Worm (Caenorhabditis elegans) whole organism, early embryonic: Measurements from ENCODE around the gene F54D12.10.

Experiments
- B0310.2 ChIP-seq: sonication (generic microtip); optimal IDR thresholded peaks from 2 replicates; lab custom pipeline; 2016; ENCODE audit warnings: mild to moderate bottlenecking, missing genetic modification characterization, missing compliant biosample characterization
- F13C5.2 ChIP-seq: sonication (generic microtip); optimal IDR thresholded peaks from 2 replicates; lab custom pipeline; 2017; ENCODE audit warnings: mild to moderate bottlenecking, missing genetic modification characterization, inconsistent platforms, missing compliant biosample characterization
- aly-1 ChIP-seq: sonication (generic microtip); optimal IDR thresholded peaks from 2 replicates; lab custom pipeline; 2016; ENCODE audit warnings: missing genetic modification characterization, missing compliant biosample characterization
- ama-1 ChIP-seq: fragments of 150-350 bp; optimal IDR thresholded peaks from 2 replicates; lab custom pipeline; 2014
- ceh-13 ChIP-seq: fragments of 200-800 bp; sonication (Bioruptor generic); optimal IDR thresholded peaks from 2 replicates; lab custom pipeline; 2018; ENCODE audit warnings: mild to moderate bottlenecking, missing genetic modification characterization, missing compliant biosample characterization
- ceh-36 ChIP-seq: sonication (generic microtip); optimal IDR thresholded peaks from 2 replicates; lab custom pipeline; 2016; ENCODE audit warnings: missing genetic modification characterization, inconsistent platforms, missing compliant biosample characterization
- ets-7 ChIP-seq: sonication (generic microtip); optimal IDR thresholded peaks from 2 replicates; lab custom pipeline; 2016; ENCODE audit warnings: missing genotype, missing genetic modification characterization, missing compliant biosample characterization
- flt-1 ChIP-seq: fragments of 200-800 bp; sonication (Bioruptor generic); IDR thresholded peaks from 2 replicates; pipeline ENCODE4 v1.3.6; 2022; ENCODE audit warnings: missing genetic modification characterization, missing compliant biosample characterization
- hmbx-1 ChIP-seq: sonication (generic microtip); optimal IDR thresholded peaks from 2 replicates; lab custom pipeline; 2016; ENCODE audit warnings: mild to moderate bottlenecking, missing genetic modification characterization, missing compliant biosample characterization
- hmg-4 ChIP-seq: fragments of 200-800 bp; sonication (Bioruptor generic); optimal IDR thresholded peaks from 2 replicates; lab custom pipeline; 2018; ENCODE audit warnings: mild to moderate bottlenecking, missing genetic modification characterization, missing compliant biosample characterization
- hnd-1 ChIP-seq: sonication (generic microtip); optimal IDR thresholded peaks from 2 replicates; lab custom pipeline; 2016; ENCODE audit warnings: missing genetic modification characterization, missing compliant biosample characterization
- pes-1 ChIP-seq: fragments of 200-800 bp; sonication (Bioruptor generic); IDR thresholded peaks from 2 replicates; pipeline ENCODE4 v1.3.6; 2022; ENCODE audit warnings: missing genetic modification reagents, missing genetic modification characterization, missing compliant biosample characterization
- scrt-1 ChIP-seq: fragments of 200-800 bp; sonication (Bioruptor generic); IDR thresholded peaks from 2 replicates; pipeline ENCODE4 v1.3.6; 2022; ENCODE audit warnings: missing genetic modification characterization, missing compliant biosample characterization
- sea-1 ChIP-seq: fragments of 200-800 bp; sonication (Bioruptor generic); conservative IDR thresholded peaks from 2 replicates; pipeline ENCODE4 v1.3.6; 2022; ENCODE audit warnings: missing genetic modification characterization, missing compliant biosample characterization
- tbx-11 ChIP-seq: fragments of 200-800 bp; sonication (Bioruptor generic); IDR thresholded peaks from 2 replicates; pipeline ENCODE4 v1.3.6; 2022; ENCODE audit warnings: missing genetic modification characterization, missing compliant biosample characterization
- tbx-37 ChIP-seq: fragments of 200-800 bp; sonication (Bioruptor generic); conservative IDR thresholded peaks from 2 replicates; pipeline ENCODE4 v1.3.6; 2022; ENCODE audit warnings: missing genetic modification reagents, missing genetic modification characterization, missing compliant biosample characterization
- tra-4 ChIP-seq: sonication (generic microtip); optimal IDR thresholded peaks from 2 replicates; lab custom pipeline; 2017; ENCODE audit warnings: missing genetic modification characterization, missing compliant biosample characterization

Gene F54D12.10

ce11 chrII:1371533-1371932 lies 6.6 kb downstream of the F54D12.10 start:
- TF ChIP-seq scrt-1 (GFP tag; lab: Robert Waterston, UW) (no peak), B0310.2 (no peak), pes-1 (GFP tag; lab: Robert Waterston, UW) (no peak), ama-1 (lab: Kevin White, UChicago) (no peak), ets-7 (no peak), hmg-4 (GFP tag; lab: Kevin White, UChicago) (no peak), hmbx-1 (tag; lab: Kevin White, UChicago) (no peak), ceh-36 (tag; lab: Kevin White, UChicago) (no peak), aly-1 (tag; lab: Kevin White, UChicago) (no peak), flt-1 (GFP tag; lab: Robert Waterston, UW) (no peak)

ce11 chrII:1369322-1369721 lies 8.8 kb downstream of the F54D12.10 start:
- no peak for TF ChIP-seq pes-1 (GFP tag; lab: Robert Waterston, UW)
- no peak for TF ChIP-seq hmbx-1 (tag; lab: Kevin White, UChicago)
- TF ChIP-seq tra-4 (tag; lab: Kevin White, UChicago), result no peak
- no peak for TF ChIP-seq B0310.2
- no peak for TF ChIP-seq scrt-1 (GFP tag; lab: Robert Waterston, UW)
- TF ChIP-seq flt-1 (GFP tag; lab: Robert Waterston, UW), result no peak
- no peak for TF ChIP-seq ets-7
- TF ChIP-seq aly-1 (tag; lab: Kevin White, UChicago), result no peak
- no peak for TF ChIP-seq ceh-36 (tag; lab: Kevin White, UChicago)

ce11 chrII:1368756-1369155 lies 9.4 kb downstream of the F54D12.10 start:
- TF ChIP-seq tbx-11 (GFP tag; lab: Robert Waterston, UW) (no peak), hmbx-1 (tag; lab: Kevin White, UChicago) (no peak), pes-1 (GFP tag; lab: Robert Waterston, UW) (no peak), ama-1 (lab: Kevin White, UChicago) (no peak), ets-7 (no peak), hnd-1 (tag; lab: Kevin White, UChicago) (no peak), aly-1 (tag; lab: Kevin White, UChicago) (no peak), ceh-13 (GFP tag; lab: Kevin White, UChicago) (no peak), scrt-1 (GFP tag; lab: Robert Waterston, UW) (no peak), tra-4 (tag; lab: Kevin White, UChicago) (no peak), ceh-36 (tag; lab: Kevin White, UChicago) (no peak), F13C5.2 (tag; lab: Kevin White, UChicago) (no peak), flt-1 (GFP tag; lab: Robert Waterston, UW) (no peak), sea-1 (GFP tag; lab: Robert Waterston, UW) (no peak), hmg-4 (GFP tag; lab: Kevin White, UChicago) (no peak)

- TF ChIP-seq sea-1 (GFP tag; lab: Robert Waterston, UW) (no peak), ama-1 (lab: Kevin White, UChicago) (no peak), aly-1 (tag; lab: Kevin White, UChicago) (no peak), ceh-13 (GFP tag; lab: Kevin White, UChicago) (no peak), tbx-11 (GFP tag; lab: Robert Waterston, UW) (no peak), tbx-37 (GFP tag; lab: Robert Waterston, UW) (no peak), B0310.2 (no peak), hmg-4 (GFP tag; lab: Kevin White, UChicago) (no peak), ets-7 (no peak), hmbx-1 (tag; lab: Kevin White, UChicago) (no peak), flt-1 (GFP tag; lab: Robert Waterston, UW) (no peak), pes-1 (GFP tag; lab: Robert Waterston, UW) (no peak), scrt-1 (GFP tag; lab: Robert Waterston, UW) (no peak), F13C5.2 (tag; lab: Kevin White, UChicago) (no peak), tra-4 (tag; lab: Kevin White, UChicago) (no peak)
Observed at ce11 chrII:1365985-1366384, 12.2 kb downstream of the F54D12.10 start.

- TF ChIP-seq scrt-1 (GFP tag; lab: Robert Waterston, UW) (no peak), ceh-13 (GFP tag; lab: Kevin White, UChicago) (no peak), hmbx-1 (tag; lab: Kevin White, UChicago) (no peak), aly-1 (tag; lab: Kevin White, UChicago) (no peak), flt-1 (GFP tag; lab: Robert Waterston, UW) (no peak), ceh-36 (tag; lab: Kevin White, UChicago) (no peak), B0310.2 (no peak), ets-7 (no peak)
Observed at ce11 chrII:1362423-1362822, 15.7 kb downstream of the F54D12.10 start.

ce11 chrII:1360257-1360656 lies 17.9 kb downstream of the F54D12.10 start:
- TF ChIP-seq flt-1 (GFP tag; lab: Robert Waterston, UW), result no peak
- no peak for TF ChIP-seq ceh-13 (GFP tag; lab: Kevin White, UChicago)
- no peak for TF ChIP-seq hnd-1 (tag; lab: Kevin White, UChicago)

ce11 chrII:1357905-1358304 lies 20.3 kb downstream of the F54D12.10 start, which contains the start of gene C13A10.2:
Gene C13A10.2, minus strand, starts transcription at chrII:1358005.
- TF ChIP-seq tbx-37 (GFP tag; lab: Robert Waterston, UW), result no peak
- TF ChIP-seq ama-1 (lab: Kevin White, UChicago), result no peak
- no peak for TF ChIP-seq flt-1 (GFP tag; lab: Robert Waterston, UW)
- TF ChIP-seq scrt-1 (GFP tag; lab: Robert Waterston, UW), result no peak
- no peak for TF ChIP-seq ceh-36 (tag; lab: Kevin White, UChicago)
- TF ChIP-seq hmbx-1 (tag; lab: Kevin White, UChicago), result no peak
- TF ChIP-seq pes-1 (GFP tag; lab: Robert Waterston, UW), result no peak
- TF ChIP-seq tra-4 (tag; lab: Kevin White, UChicago), result no peak
- no peak for TF ChIP-seq ets-7

- TF ChIP-seq flt-1 (GFP tag; lab: Robert Waterston, UW) (no peak), tra-4 (tag; lab: Kevin White, UChicago) (no peak)
Observed at ce11 chrII:1357262-1357661, 20.9 kb downstream of the F54D12.10 start.
